Worm (Caenorhabditis elegans): ENCODE results near the gene R10E4.7.

Gene R10E4.7

DNA sequence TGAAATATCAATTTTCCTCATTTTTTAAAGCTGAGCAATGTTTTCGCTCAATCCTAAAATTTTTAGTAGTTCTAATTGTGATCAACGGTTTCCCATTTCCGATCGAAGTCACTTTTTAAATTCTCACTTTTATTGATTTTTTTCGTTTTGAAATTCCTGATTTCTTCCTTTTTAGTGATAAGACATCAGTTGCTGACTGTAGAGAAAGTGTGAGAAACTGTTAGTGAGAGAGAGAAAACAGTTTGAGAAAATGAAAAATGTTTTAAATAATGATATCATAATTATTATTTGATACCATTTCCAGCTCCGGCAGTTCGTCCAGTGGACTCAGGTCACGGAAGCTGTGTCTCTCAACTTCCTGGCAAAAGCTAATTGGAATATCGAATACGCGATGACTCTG, 19.9 kb downstream of the R10E4.7 start:
- peak; percentile 51 for TF ChIP-seq elt-2 (tag; optimal IDR thresholded peaks at IDR 0.05)
- TF ChIP-seq eor-1 (tag; optimal IDR thresholded peaks at IDR 0.05) = no peak
- TF ChIP-seq nhr-12 (tag; optimal IDR thresholded peaks at IDR 0.05) = no peak
- TF ChIP-seq elt-1 (tag; optimal IDR thresholded peaks at IDR 0.05) = no peak
- peak; percentile 16 for TF ChIP-seq ceh-28 (tag; optimal IDR thresholded peaks at IDR 0.05)
- TF ChIP-seq unc-62 (GFP tag; optimal IDR thresholded peaks at IDR 0.05) = no peak
- TF ChIP-seq ZK546.5 (tag; optimal IDR thresholded peaks at IDR 0.05) = no peak
- TF ChIP-seq lsy-12 (tag; optimal IDR thresholded peaks at IDR 0.05) = no peak
- TF ChIP-seq fkh-2 (tag; optimal IDR thresholded peaks at IDR 0.05) = no peak
- no peak for TF ChIP-seq egl-5 (tag; optimal IDR thresholded peaks at IDR 0.05)
- TF ChIP-seq pha-4 (tag; optimal IDR thresholded peaks at IDR 0.05) = no peak
- TF ChIP-seq nhr-23 (tag; optimal IDR thresholded peaks at IDR 0.05) = no peak
- TF ChIP-seq snpc-4 (tag; optimal IDR thresholded peaks at IDR 0.05) = no peak

DNA sequence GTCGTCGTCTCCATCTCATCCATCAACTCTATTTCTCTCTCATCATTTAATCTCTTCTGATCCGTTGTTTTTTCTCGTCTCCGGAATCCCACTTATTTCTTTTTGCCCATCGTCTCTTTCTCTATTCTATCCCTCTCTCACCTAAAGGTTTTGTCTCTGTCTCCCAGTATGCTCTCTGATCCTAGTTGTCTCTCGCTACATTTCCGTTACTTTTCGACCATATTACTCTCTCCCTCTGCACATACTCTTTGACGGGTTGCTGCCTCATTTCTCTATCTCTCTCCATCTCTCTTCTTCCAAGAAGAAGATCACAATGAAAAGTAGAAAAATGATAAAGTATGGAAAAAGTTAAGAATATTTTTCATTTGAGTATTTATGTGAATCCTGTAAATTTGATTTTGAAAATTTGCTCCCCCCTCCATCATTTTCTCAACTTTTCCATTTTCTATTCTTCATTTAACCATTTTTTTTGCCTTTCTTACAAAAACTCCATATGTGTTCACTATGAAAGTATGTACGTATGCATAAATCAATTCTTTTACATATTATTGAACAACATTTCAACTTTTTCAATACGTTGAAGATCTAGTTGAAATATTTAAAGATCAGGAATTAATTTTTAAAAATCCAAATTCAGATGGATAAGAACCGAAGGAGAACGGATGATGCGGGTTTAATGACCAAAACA, 22.6 kb downstream of the R10E4.7 start, which contains the start of gene tag-131:
tag-131 (plus strand) TSS at position 638 of the 688 bp plus-strand sequence.
- TF ChIP-seq nfya-1 (tag; optimal IDR thresholded peaks at IDR 0.05; ENCODE audit: insufficient read depth) (peak; percentile 20), zag-1 (tag; optimal IDR thresholded peaks at IDR 0.05) (no peak), jun-1 (tag; optimal IDR thresholded peaks at IDR 0.05) (no peak), ceh-28 (tag; optimal IDR thresholded peaks at IDR 0.05) (peak; percentile 39), nhr-23 (tag; optimal IDR thresholded peaks at IDR 0.05) (peak; percentile 68)

DNA sequence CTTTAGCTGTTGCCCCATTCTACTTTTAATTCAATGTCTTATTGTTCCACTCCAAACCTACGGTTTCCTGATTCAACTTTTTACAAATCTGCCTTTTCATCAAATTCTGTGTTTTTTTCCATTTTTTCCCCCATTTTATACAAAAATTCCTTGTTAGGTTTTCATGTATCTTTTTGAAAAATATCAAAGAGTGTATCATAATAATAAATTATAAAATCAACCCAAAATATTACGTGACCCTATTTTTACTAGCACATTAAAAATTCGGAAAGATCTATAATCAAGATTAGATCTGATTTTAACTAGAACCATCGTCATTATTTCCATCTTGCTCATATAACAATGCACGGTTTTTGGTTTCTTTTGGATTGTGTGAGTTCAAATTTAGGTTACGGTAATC, 25.5 kb downstream of the R10E4.7 start, which contains the start of gene H38K22.6:
H38K22.6 (plus strand) TSS at position 301 of the 400 bp plus-strand sequence.
- no peak for TF ChIP-seq pqm-1 (tag; optimal IDR thresholded peaks at IDR 0.05)
- TF ChIP-seq lin-15B (tag; optimal IDR thresholded peaks at IDR 0.05) = no peak
- no peak for TF ChIP-seq pha-4 (tag; optimal IDR thresholded peaks at IDR 0.05)
- no peak for TF ChIP-seq jun-1 (tag; optimal IDR thresholded peaks at IDR 0.05)
- TF ChIP-seq nhr-77 (tag; optimal IDR thresholded peaks at IDR 0.05) = no peak

DNA sequence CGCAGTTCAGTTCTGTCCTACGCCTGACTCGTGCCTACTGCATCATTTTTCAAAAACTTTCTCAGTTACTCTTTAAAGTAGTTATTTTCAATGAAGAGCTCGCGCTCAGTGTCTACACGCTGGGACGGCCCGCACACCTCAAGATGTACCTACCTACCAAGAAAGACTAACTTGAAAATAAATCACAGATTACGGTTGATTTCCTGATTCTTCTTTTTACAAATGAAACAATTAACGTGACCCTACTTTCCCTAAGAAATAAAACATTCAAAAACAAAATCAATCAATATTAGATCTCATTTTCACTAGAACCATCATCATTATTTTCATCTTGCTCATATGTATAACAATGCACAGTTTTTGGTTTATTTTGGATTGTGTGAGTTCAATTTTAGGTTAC, 26.8 kb downstream of the R10E4.7 start, which contains the start of gene H38K22.7:
H38K22.7 (plus strand) TSS at position 301 of the 400 bp plus-strand sequence.
- no peak for TF ChIP-seq R02D3.7 (tag; optimal IDR thresholded peaks at IDR 0.05)
- TF ChIP-seq mdl-1 (tag; optimal IDR thresholded peaks at IDR 0.05) = no peak
- TF ChIP-seq daf-12 (tag; optimal IDR thresholded peaks at IDR 0.05) = no peak
- TF ChIP-seq eor-1 (tag; optimal IDR thresholded peaks at IDR 0.05) = no peak
- TF ChIP-seq nhr-43 (tag; optimal IDR thresholded peaks at IDR 0.05; ENCODE audit: poor library complexity, severe bottlenecking) = no peak
- TF ChIP-seq unc-39 (tag; optimal IDR thresholded peaks at IDR 0.05) = no peak
- no peak for TF ChIP-seq nhr-12 (tag; optimal IDR thresholded peaks at IDR 0.05)
- no peak for TF ChIP-seq ceh-82 (tag; optimal IDR thresholded peaks at IDR 0.05)
- TF ChIP-seq unc-62 (GFP tag; optimal IDR thresholded peaks at IDR 0.05) = no peak

DNA sequence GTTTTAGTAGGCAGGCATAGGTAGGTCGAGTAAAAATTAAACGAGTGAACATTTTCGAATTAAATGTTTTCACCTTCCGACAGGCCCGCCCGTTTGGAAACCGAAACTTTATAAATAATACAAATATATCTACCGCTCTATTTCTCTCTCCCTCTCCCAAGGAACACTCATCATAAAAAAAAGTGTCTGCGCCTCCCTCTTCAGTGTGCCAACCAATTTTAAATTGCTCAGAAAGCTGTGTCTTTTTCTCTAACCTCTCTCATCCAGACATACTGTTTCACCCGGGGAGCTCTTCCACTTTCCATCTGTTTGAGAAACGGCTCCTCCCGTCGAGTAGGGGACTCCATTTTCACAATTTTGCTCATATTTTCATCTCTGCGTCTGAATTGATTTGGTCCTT, 28.5 kb downstream of the R10E4.7 start:
- TF ChIP-seq egl-5 (tag; optimal IDR thresholded peaks at IDR 0.05) = peak; percentile 62
- TF ChIP-seq lin-15B (tag; optimal IDR thresholded peaks at IDR 0.05) = peak; percentile 39
- TF ChIP-seq lin-39 (tag; optimal IDR thresholded peaks at IDR 0.05) = peak; percentile 78
- peak; percentile 16 for TF ChIP-seq snpc-4 (tag; optimal IDR thresholded peaks at IDR 0.05)
- peak; percentile 60 for TF ChIP-seq pha-4 (tag; optimal IDR thresholded peaks at IDR 0.05)
- TF ChIP-seq nhr-43 (tag; optimal IDR thresholded peaks at IDR 0.05; ENCODE audit: poor library complexity, severe bottlenecking) = peak; percentile 8
- TF ChIP-seq hmg-11 (tag; optimal IDR thresholded peaks at IDR 0.05) = peak; percentile 47
- peak; percentile 68 for TF ChIP-seq nfya-1 (tag; optimal IDR thresholded peaks at IDR 0.05; ENCODE audit: insufficient read depth)
- TF ChIP-seq ztf-4 (tag; optimal IDR thresholded peaks at IDR 0.05) = no peak
- no peak for TF ChIP-seq lsy-12 (tag; optimal IDR thresholded peaks at IDR 0.05)
- no peak for TF ChIP-seq R02D3.7 (tag; optimal IDR thresholded peaks at IDR 0.05)

DNA sequence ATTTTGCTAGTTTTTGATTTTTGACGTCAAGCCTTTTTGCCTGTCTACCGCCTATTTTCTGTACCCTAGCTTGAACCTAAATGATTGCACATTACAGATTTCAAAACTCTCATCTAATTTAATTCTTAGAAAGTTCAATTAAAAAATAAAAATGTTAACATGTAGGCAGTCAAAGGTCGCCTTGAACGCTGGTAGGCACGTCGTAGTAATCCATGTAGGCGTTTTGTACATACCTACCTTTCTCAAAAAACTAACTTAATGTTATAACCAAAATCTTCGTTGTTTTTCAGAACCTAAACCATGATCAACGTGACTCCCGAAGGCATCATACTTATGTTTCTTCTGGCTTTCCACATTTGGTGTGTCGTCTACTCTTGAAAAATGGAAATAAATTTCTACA, 29.2 kb downstream of the R10E4.7 start, which contains the start of gene H38K22.9:
H38K22.9 (plus strand) TSS at position 301 of the 400 bp plus-strand sequence.
- TF ChIP-seq unc-39 (tag; optimal IDR thresholded peaks at IDR 0.05) (no peak), nhr-23 (tag; optimal IDR thresholded peaks at IDR 0.05) (peak; percentile 20), elt-1 (tag; optimal IDR thresholded peaks at IDR 0.05) (no peak), nhr-25 (tag; optimal IDR thresholded peaks at IDR 0.05) (no peak), sea-2 (GFP tag; optimal IDR thresholded peaks at IDR 0.05) (no peak), hmg-11 (tag; optimal IDR thresholded peaks at IDR 0.05) (no peak), ztf-11 (tag; optimal IDR thresholded peaks at IDR 0.05) (no peak), nhr-43 (tag; optimal IDR thresholded peaks at IDR 0.05; ENCODE audit: poor library complexity, severe bottlenecking) (peak; percentile 43), elt-3 (tag; optimal IDR thresholded peaks at IDR 0.05) (no peak), nhr-77 (tag; optimal IDR thresholded peaks at IDR 0.05) (no peak), fkh-2 (tag; optimal IDR thresholded peaks at IDR 0.05) (no peak)
